Worm (Caenorhabditis elegans) whole organism, young adult: ENCODE results near the gene B0395.3.

ENCODE experiments used
- B0336.3 ChIP-seq: fragments of 200-800 bp; sonication (Bioruptor generic); IDR thresholded peaks from 2 replicates; pipeline ENCODE4 v1.3.6; 2022; ENCODE audit warnings: missing genetic modification characterization, missing compliant biosample characterization
- F55B11.4 ChIP-seq: sonication (generic microtip); optimal IDR thresholded peaks from 2 replicates; lab custom pipeline; 2016; ENCODE audit warnings: missing compliant biosample characterization, missing genetic modification characterization, borderline replicate concordance; ENCODE audit not compliant: insufficient read depth
- K11D2.4 ChIP-seq: fragments of 200-800 bp; sonication (Bioruptor generic); IDR thresholded peaks from 2 replicates; pipeline ENCODE4 v1.3.6; 2022; ENCODE audit warnings: missing genetic modification reagents, missing genetic modification characterization, missing compliant biosample characterization
- ekl-4 ChIP-seq: fragments of 200-800 bp; sonication (Bioruptor generic); IDR thresholded peaks from 2 replicates; pipeline ENCODE4 v1.3.6; 2022; ENCODE audit warnings: missing genetic modification reagents, missing genetic modification characterization, missing compliant biosample characterization
- hlh-12 ChIP-seq: sonication (generic microtip); optimal IDR thresholded peaks from 2 replicates; lab custom pipeline; 2016; ENCODE audit warnings: missing genetic modification characterization, missing compliant biosample characterization
- mxl-1 ChIP-seq: sonication (generic microtip); optimal IDR thresholded peaks from 2 replicates; lab custom pipeline; 2016; ENCODE audit warnings: missing genetic modification characterization, missing compliant biosample characterization
- nfya-1 ChIP-seq: sonication (generic microtip); optimal IDR thresholded peaks from 2 replicates; lab custom pipeline; 2017; ENCODE audit warnings: antibody characterized with exemption, missing compliant biosample characterization, missing genetic modification characterization, borderline replicate concordance; ENCODE audit not compliant: insufficient read depth
- pha-4 ChIP-seq: fragments of 150-350 bp; sonication (generic microtip); optimal IDR thresholded peaks from 2 replicates; lab custom pipeline; 2014; ENCODE audit warnings: missing biosample characterization, missing genetic modification reagents, missing genetic modification characterization

- TF ChIP-seq B0336.3 (GFP tag; lab: Robert Waterston, UW) (peak; percentile 98), ekl-4 (GFP tag; lab: Robert Waterston, UW) (peak; percentile 93), mxl-1 (peak; percentile 22), nfya-1 (no peak), hlh-12 (tag; lab: Kevin White, UChicago) (no peak), F55B11.4 (tag; lab: Kevin White, UChicago) (no peak), K11D2.4 (peak; percentile 99), pha-4 (tag; lab: Kevin White, UChicago) (peak; percentile 64)
Observed at ce11 chrX:16056404-16056803, 16.3 kb upstream of the B0395.3 start.
